Fruit fly (Drosophila melanogaster) whole organism, embryonic: Measurements from ENCODE around the gene tst.

Source experiments
- CG10565 ChIP-seq: fragments of 200-800 bp; sonication (Bioruptor generic); optimal IDR thresholded peaks from 3 replicates; lab custom pipeline; 2016; ENCODE audit warnings: missing biosample characterization, mild to moderate bottlenecking, missing genetic modification characterization
- CG11085 ChIP-seq: fragments of 200-800 bp; sonication (Bioruptor generic); IDR thresholded peaks from 2 replicates; pipeline ENCODE4 v1.3.6; 2022; ENCODE audit warnings: missing biosample characterization, missing genetic modification characterization
- CG11398 ChIP-seq: fragments of 200-800 bp; sonication (Bioruptor generic); optimal IDR thresholded peaks from 2 replicates; lab custom pipeline; 2016; ENCODE audit warnings: missing biosample characterization, missing genetic modification characterization
- CG11456 ChIP-seq: fragments of 200-800 bp; sonication (Bioruptor generic); IDR thresholded peaks from 3 replicates; pipeline ENCODE4 v1.3.6; 2022; ENCODE audit warnings: missing biosample characterization, missing genetic modification characterization
- CG13424 ChIP-seq: fragments of 200-800 bp; sonication (Bioruptor generic); optimal IDR thresholded peaks from 2 replicates; lab custom pipeline; 2019; ENCODE audit warnings: missing biosample characterization, mild to moderate bottlenecking, missing genetic modification characterization, moderate library complexity
- CG15011 ChIP-seq: fragments of 200-800 bp; sonication (Bioruptor generic); optimal IDR thresholded peaks from 3 replicates; lab custom pipeline; 2018; ENCODE audit warnings: missing biosample characterization, mild to moderate bottlenecking, missing genetic modification characterization
- CG15269 ChIP-seq: fragments of 200-800 bp; sonication (Bioruptor generic); optimal IDR thresholded peaks from 2 replicates; lab custom pipeline; 2018; ENCODE audit warnings: missing biosample characterization, mild to moderate bottlenecking, missing genetic modification characterization, moderate library complexity
- CG17361 ChIP-seq: fragments of 200-800 bp; sonication (Bioruptor generic); IDR thresholded peaks from 3 replicates; pipeline ENCODE4 v1.3.6; 2022; ENCODE audit warnings: missing biosample characterization, missing genetic modification characterization
- CG17568 ChIP-seq: fragments of 200-800 bp; sonication (Bioruptor generic); optimal IDR thresholded peaks from 2 replicates; lab custom pipeline; 2018; ENCODE audit warnings: missing biosample characterization, mild to moderate bottlenecking, missing genetic modification characterization, moderate library complexity
- CG17912 ChIP-seq: fragments of 200-800 bp; sonication (Bioruptor generic); optimal IDR thresholded peaks from 2 replicates; lab custom pipeline; 2018; ENCODE audit warnings: missing biosample characterization, mild to moderate bottlenecking, missing genetic modification characterization
- CG18599 ChIP-seq: fragments of 200-800 bp; sonication (Bioruptor generic); optimal IDR thresholded peaks from 3 replicates; lab custom pipeline; 2017; ENCODE audit warnings: missing biosample characterization, missing genetic modification characterization, mild to moderate bottlenecking, moderate library complexity, missing genetic modification reagents
- CG31441 ChIP-seq: fragments of 200-800 bp; sonication (Bioruptor generic); IDR thresholded peaks from 2 replicates; pipeline ENCODE4 v1.3.6; 2022; ENCODE audit warnings: missing biosample characterization, missing genetic modification characterization
- CG34422 ChIP-seq: fragments of 200-800 bp; sonication (Bioruptor generic); IDR thresholded peaks from 3 replicates; pipeline ENCODE4 v1.3.6; 2022; ENCODE audit warnings: missing biosample characterization, missing genetic modification characterization
- CG6683 ChIP-seq: fragments of 200-800 bp; sonication (Bioruptor generic); optimal IDR thresholded peaks from 2 replicates; lab custom pipeline; 2017; ENCODE audit warnings: missing biosample characterization, mild to moderate bottlenecking, missing genetic modification characterization, missing genetic modification reagents
- CG6689 ChIP-seq: fragments of 200-800 bp; sonication (Bioruptor generic); IDR thresholded peaks from 2 replicates; pipeline ENCODE4 v1.3.6; 2022; ENCODE audit warnings: missing biosample characterization, missing genetic modification characterization
- CG6765 ChIP-seq: fragments of 200-800 bp; sonication (Bioruptor generic); optimal IDR thresholded peaks from 3 replicates; lab custom pipeline; 2017; ENCODE audit warnings: missing biosample characterization, mild to moderate bottlenecking, missing genetic modification characterization
- CG7556 ChIP-seq: fragments of 200-800 bp; sonication (Bioruptor generic); optimal IDR thresholded peaks from 2 replicates; lab custom pipeline; 2017; ENCODE audit warnings: missing biosample characterization, mild to moderate bottlenecking, missing genetic modification characterization
- CG7839 ChIP-seq: fragments of 200-800 bp; sonication (Bioruptor generic); optimal IDR thresholded peaks from 3 replicates; lab custom pipeline; 2018; ENCODE audit warnings: missing biosample characterization, mild to moderate bottlenecking, missing genetic modification characterization, moderate library complexity
- Gsc ChIP-seq: fragments of 200-800 bp; sonication (Bioruptor generic); IDR thresholded peaks from 2 replicates; pipeline ENCODE4 v1.3.6; 2022; ENCODE audit warnings: missing biosample characterization, missing genetic modification characterization
- H2.0 ChIP-seq: fragments of 200-800 bp; sonication (Bioruptor generic); IDR thresholded peaks from 2 replicates; pipeline ENCODE4 v1.3.6; 2022; ENCODE audit warnings: missing biosample characterization, missing genetic modification characterization
- HLH54F ChIP-seq: fragments of 200-800 bp; sonication (Bioruptor generic); optimal IDR thresholded peaks from 3 replicates; lab custom pipeline; 2016; ENCODE audit warnings: missing biosample characterization, missing genetic modification characterization
- HmgZ ChIP-seq: fragments of 200-800 bp; sonication (Bioruptor generic); optimal IDR thresholded peaks from 2 replicates; lab custom pipeline; 2018; ENCODE audit warnings: missing biosample characterization, mild to moderate bottlenecking, missing genetic modification characterization
- Hr51 ChIP-seq, 2 experiments: fragments of 200-800 bp; sonication (Bioruptor generic); optimal IDR thresholded peaks; 2 replicates in 1 of 2; 3 replicates in 1 of 2; lab custom pipeline; 2016 to 2018; ENCODE audit warnings: missing biosample characterization in 2 of 2, missing genetic modification characterization in 2 of 2, mild to moderate bottlenecking in 1 of 2, moderate library complexity in 1 of 2
- Mes4 ChIP-seq: fragments of 200-800 bp; sonication (Bioruptor generic); optimal IDR thresholded peaks from 2 replicates; lab custom pipeline; 2016; ENCODE audit warnings: missing biosample characterization, missing genetic modification characterization
- Nf-YB ChIP-seq: fragments of 200-800 bp; sonication (Bioruptor generic); optimal IDR thresholded peaks from 3 replicates; lab custom pipeline; 2019; ENCODE audit warnings: missing biosample characterization, mild to moderate bottlenecking, missing genetic modification characterization, moderate library complexity
- Oli ChIP-seq: fragments of 200-800 bp; sonication (Bioruptor generic); optimal IDR thresholded peaks from 2 replicates; lab custom pipeline; 2018; ENCODE audit warnings: missing biosample characterization, mild to moderate bottlenecking, missing genetic modification characterization, moderate library complexity
- Optix ChIP-seq: fragments of 200-800 bp; sonication (Bioruptor generic); IDR thresholded peaks from 3 replicates; pipeline ENCODE4 v1.3.6; 2022; ENCODE audit warnings: missing biosample characterization, missing genetic modification characterization
- PHDP ChIP-seq: fragments of 200-800 bp; sonication (Bioruptor generic); optimal IDR thresholded peaks from 3 replicates; lab custom pipeline; 2018; ENCODE audit warnings: missing biosample characterization, mild to moderate bottlenecking, missing genetic modification characterization, moderate library complexity
- Pdp1 ChIP-seq, 2 experiments: fragments of 200-800 bp; sonication (Bioruptor generic); optimal IDR thresholded peaks; 3 replicates each; lab custom pipeline; 2016; ENCODE audit warnings: missing biosample characterization in 2 of 2, missing genetic modification characterization in 2 of 2, mild to moderate bottlenecking in 1 of 2, moderate library complexity in 1 of 2
- Rfx ChIP-seq: fragments of 200-800 bp; sonication (Bioruptor generic); IDR thresholded peaks from 2 replicates; pipeline ENCODE4 v1.3.6; 2022; ENCODE audit warnings: missing biosample characterization, missing genetic modification characterization
- Rx ChIP-seq: fragments of 200-800 bp; sonication (Bioruptor generic); IDR thresholded peaks from 2 replicates; pipeline ENCODE4 v1.3.6; 2022; ENCODE audit warnings: missing biosample characterization, missing genetic modification characterization
- Sox100B ChIP-seq: fragments of 200-800 bp; sonication (Bioruptor generic); optimal IDR thresholded peaks from 3 replicates; lab custom pipeline; 2018; ENCODE audit warnings: missing biosample characterization, mild to moderate bottlenecking, missing genetic modification characterization
- Sox102F ChIP-seq: fragments of 200-800 bp; sonication (Bioruptor generic); optimal IDR thresholded peaks from 2 replicates; lab custom pipeline; 2018; ENCODE audit warnings: missing biosample characterization, mild to moderate bottlenecking, missing genetic modification characterization, moderate library complexity
- Usf ChIP-seq: fragments of 200-800 bp; sonication (Bioruptor generic); optimal IDR thresholded peaks from 2 replicates; lab custom pipeline; 2017; ENCODE audit warnings: missing genotype, missing biosample characterization, missing genetic modification characterization
- ara ChIP-seq: fragments of 200-800 bp; sonication (Bioruptor generic); IDR thresholded peaks from 2 replicates; pipeline ENCODE4 v1.3.6; 2022; ENCODE audit warnings: missing biosample characterization, missing genetic modification characterization
- disco-r ChIP-seq: fragments of 200-800 bp; sonication (Bioruptor generic); optimal IDR thresholded peaks from 2 replicates; lab custom pipeline; 2016; ENCODE audit warnings: missing biosample characterization, missing genetic modification characterization
- fd3F ChIP-seq: fragments of 200-800 bp; sonication (Bioruptor generic); optimal IDR thresholded peaks from 2 replicates; lab custom pipeline; 2018; ENCODE audit warnings: missing biosample characterization, mild to moderate bottlenecking, missing genetic modification characterization, moderate library complexity
- fu2 ChIP-seq: fragments of 200-800 bp; sonication (Bioruptor generic); optimal IDR thresholded peaks from 2 replicates; lab custom pipeline; 2016; ENCODE audit warnings: missing biosample characterization, missing genetic modification characterization
- gcm ChIP-seq: fragments of 200-800 bp; sonication (Bioruptor generic); optimal IDR thresholded peaks from 2 replicates; lab custom pipeline; 2019; ENCODE audit warnings: missing biosample characterization, mild to moderate bottlenecking, missing genetic modification characterization, moderate library complexity
- hth ChIP-seq: fragments of >200 bp; optimal IDR thresholded peaks from 2 replicates; lab custom pipeline; 2017; ENCODE audit warnings: inconsistent platforms
- ken ChIP-seq: fragments of 200-800 bp; sonication (Bioruptor generic); IDR thresholded peaks from 3 replicates; pipeline ENCODE4 v1.3.6; 2022; ENCODE audit warnings: missing biosample characterization, missing genetic modification characterization
- kni ChIP-seq: fragments of 200-800 bp; sonication (Bioruptor generic); optimal IDR thresholded peaks from 3 replicates; lab custom pipeline; 2017; ENCODE audit warnings: mild to moderate bottlenecking, missing biosample characterization, missing genetic modification reagents, missing genetic modification characterization
- nom ChIP-seq: fragments of 200-800 bp; sonication (Bioruptor generic); optimal IDR thresholded peaks from 2 replicates; lab custom pipeline; 2017; ENCODE audit warnings: missing biosample characterization, missing genetic modification characterization, mild to moderate bottlenecking, moderate library complexity, missing genetic modification reagents
- oc ChIP-seq: fragments of 200-800 bp; sonication (Bioruptor generic); optimal IDR thresholded peaks from 2 replicates; lab custom pipeline; 2018; ENCODE audit warnings: missing biosample characterization, mild to moderate bottlenecking, missing genetic modification characterization, moderate library complexity
- phol ChIP-seq: fragments of 200-800 bp; sonication (Bioruptor generic); optimal IDR thresholded peaks from 3 replicates; lab custom pipeline; 2018; ENCODE audit warnings: missing biosample characterization, mild to moderate bottlenecking, missing genetic modification characterization, moderate library complexity
- sens ChIP-seq: fragments of 200-800 bp; sonication (Bioruptor generic); peaks from one replicate; lab custom pipeline; 2016; ENCODE audit warnings: missing biosample characterization, missing genetic modification characterization
- sens-2 ChIP-seq: fragments of 200-800 bp; sonication (Bioruptor generic); IDR thresholded peaks from 2 replicates; pipeline ENCODE4 v1.3.6; 2022; ENCODE audit warnings: missing biosample characterization, missing genetic modification characterization
- wor ChIP-seq: fragments of 200-800 bp; sonication (Bioruptor generic); IDR thresholded peaks from 2 replicates; pipeline ENCODE4 v1.3.6; 2022; ENCODE audit warnings: missing biosample characterization, missing genetic modification characterization
- zfh1 ChIP-seq: fragments of 200-800 bp; sonication (Bioruptor generic); IDR thresholded peaks from 3 replicates; pipeline ENCODE4 v1.3.6; 2022; ENCODE audit warnings: missing biosample characterization, missing genetic modification characterization

tst gene

dm6 chr3R:23734573-23735404 lies 37.9 kb downstream of the tst start (continued):
- no peak for TF ChIP-seq kni (GFP tag; lab: Kevin White, UChicago)
- TF ChIP-seq CG17361 (GFP tag; lab: Robert Waterston, UW) = no peak
- TF ChIP-seq Pdp1 (GFP tag; optimal IDR thresholded peaks at IDR 0.05; lab: Kevin White, UChicago) = peak in 1 of 2 experiments; percentile 11
- TF ChIP-seq Gsc (GFP tag; lab: Robert Waterston, UW) = no peak
- TF ChIP-seq Rfx (GFP tag; lab: Robert Waterston, UW) = no peak
- TF ChIP-seq zfh1 (GFP tag; lab: Robert Waterston, UW) = peak; percentile 39; the same call in 1 of the 3 replicates
- no peak for TF ChIP-seq CG17568 (GFP tag; lab: Kevin White, UChicago)
- peak; percentile 18 for TF ChIP-seq oc (tag; lab: Kevin White, UChicago)
- no peak for TF ChIP-seq CG6683 (GFP tag; lab: Kevin White, UChicago)
- peak; percentile 23; the same call in 1 of the 2 replicates for TF ChIP-seq CG6689
- no peak for TF ChIP-seq hth
- no peak for TF ChIP-seq CG13424 (tag; lab: Kevin White, UChicago)
- no peak for TF ChIP-seq fd3F
- peak; percentile 48 for TF ChIP-seq Sox102F (GFP tag; lab: Kevin White, UChicago)
- TF ChIP-seq ken (GFP tag; lab: Robert Waterston, UW) = no peak
- TF ChIP-seq PHDP (tag; lab: Kevin White, UChicago) = no peak
- no peak for TF ChIP-seq disco-r (GFP tag; lab: Kevin White, UChicago)
- no peak for TF ChIP-seq wor (GFP tag; lab: Robert Waterston, UW)
- peak; percentile 41 for TF ChIP-seq phol (tag; lab: Kevin White, UChicago)
- TF ChIP-seq fu2 (GFP tag; lab: Kevin White, UChicago) = no peak
- no peak for TF ChIP-seq Rx (GFP tag; lab: Robert Waterston, UW)
- TF ChIP-seq Nf-YB = no peak
- TF ChIP-seq sens-2 (GFP tag; lab: Robert Waterston, UW) = no peak
- TF ChIP-seq CG7839 = peak; percentile 14
- TF ChIP-seq CG10565 = no peak
- peak; percentile 31 for TF ChIP-seq CG15269 (tag; lab: Kevin White, UChicago)
- no peak for TF ChIP-seq CG34422 (GFP tag; lab: Robert Waterston, UW)
- no peak for TF ChIP-seq gcm (GFP tag; lab: Kevin White, UChicago)
- TF ChIP-seq HLH54F (GFP tag; lab: Kevin White, UChicago) = no peak
- no peak for TF ChIP-seq H2.0 (GFP tag; lab: Robert Waterston, UW)
- TF ChIP-seq CG17912 (GFP tag; lab: Kevin White, UChicago) = no peak
- TF ChIP-seq Optix (GFP tag; lab: Robert Waterston, UW) = 0 out of 3 replicates have a peak, but pooled peaks have one; percentile 11
- TF ChIP-seq CG7556 (GFP tag; lab: Kevin White, UChicago) = peak; percentile 1
- no peak for TF ChIP-seq CG11456
- no peak for TF ChIP-seq CG6765 (GFP tag; lab: Kevin White, UChicago)
- TF ChIP-seq CG31441 = 0 out of 2 replicates have a peak, but pooled peaks have one; percentile 24
- TF ChIP-seq HmgZ = no peak
- peak; percentile 27 for TF ChIP-seq Oli (tag; lab: Kevin White, UChicago)
- TF ChIP-seq CG11398 (GFP tag; lab: Kevin White, UChicago) = no peak
- no peak for TF ChIP-seq CG15011
- no peak for TF ChIP-seq Mes4 (GFP tag; lab: Kevin White, UChicago)
- no peak for TF ChIP-seq Usf (GFP tag; lab: Kevin White, UChicago)
- TF ChIP-seq CG11085 (GFP tag; lab: Robert Waterston, UW) = no peak
- no peak for TF ChIP-seq ara (GFP tag; lab: Robert Waterston, UW)
- TF ChIP-seq CG18599 (GFP tag; lab: Kevin White, UChicago) = no peak
- TF ChIP-seq Sox100B (GFP tag; lab: Kevin White, UChicago) = peak; percentile 41
- TF ChIP-seq Hr51 (GFP tag; optimal IDR thresholded peaks at IDR 0.05; lab: Kevin White, UChicago) = peak in 1 of 2 experiments; percentile 48
- peak; percentile 42 for TF ChIP-seq nom
- TF ChIP-seq sens = peak; percentile 75
